Fruit fly (Drosophila melanogaster) whole organism, embryonic: ENCODE measurements around the gene CG11263.

Experiments used
- B-H1 ChIP-seq: fragments of 200-800 bp; sonication (Bioruptor generic); IDR thresholded peaks from 3 replicates; pipeline ENCODE4 v1.3.6; 2022; ENCODE audit warnings: missing biosample characterization, missing genetic modification characterization
- CG15514 ChIP-seq: fragments of 200-800 bp; sonication (Bioruptor generic); optimal IDR thresholded peaks from 3 replicates; lab custom pipeline; 2017; ENCODE audit warnings: missing biosample characterization, missing genetic modification characterization, mild to moderate bottlenecking, moderate library complexity, missing genetic modification reagents
- CG1647 ChIP-seq: fragments of 200-800 bp; sonication (Bioruptor generic); optimal IDR thresholded peaks from 3 replicates; lab custom pipeline; 2016; ENCODE audit warnings: missing biosample characterization, missing genetic modification characterization
- CG2120 ChIP-seq: fragments of 200-800 bp; sonication (Bioruptor generic); optimal IDR thresholded peaks from 3 replicates; lab custom pipeline; 2016; ENCODE audit warnings: missing biosample characterization, missing genetic modification characterization
- Dbx ChIP-seq: fragments of 200-800 bp; sonication (Bioruptor generic); IDR thresholded peaks from 3 replicates; pipeline ENCODE4 v1.3.6; 2022; ENCODE audit warnings: missing biosample characterization, missing genetic modification characterization
- cg ChIP-seq: fragments of 200-800 bp; sonication (Bioruptor generic); optimal IDR thresholded peaks from 3 replicates; lab custom pipeline; 2019; ENCODE audit warnings: missing biosample characterization, mild to moderate bottlenecking, missing genetic modification characterization, moderate library complexity
- exex ChIP-seq: fragments of 200-800 bp; sonication (Bioruptor generic); optimal IDR thresholded peaks from 4 replicates; lab custom pipeline; 2018; ENCODE audit warnings: missing biosample characterization, mild to moderate bottlenecking, missing genetic modification characterization, moderate library complexity

dm6 chr3L:12994835-12995234, 11.8 kb upstream of the CG11263 start, which contains the start of gene CG11262:
- no peak for TF ChIP-seq CG2120 (GFP tag; lab: Kevin White, UChicago)
- TF ChIP-seq Dbx (GFP tag; lab: Robert Waterston, UW) = no peak
- no peak for TF ChIP-seq exex (tag; lab: Kevin White, UChicago)
- TF ChIP-seq CG15514 (GFP tag; lab: Kevin White, UChicago) = no peak
- no peak for TF ChIP-seq CG1647
- TF ChIP-seq B-H1 (GFP tag; lab: Robert Waterston, UW) = no peak
- TF ChIP-seq cg (GFP tag; lab: Kevin White, UChicago) = no peak
